Worm (Caenorhabditis elegans) whole organism, L1 larva: ENCODE results near the gene fipr-13.

ENCODE experiments used
- C16A3.4 ChIP-seq: fragments of 150-350 bp; optimal IDR thresholded peaks from 2 replicates; lab custom pipeline; 2014; ENCODE audit warnings: missing biosample characterization, missing genetic modification characterization
- F16B12.6 ChIP-seq: fragments of 150-350 bp; optimal IDR thresholded peaks from 2 replicates; lab custom pipeline; 2014; ENCODE audit warnings: missing biosample characterization, missing genetic modification characterization
- ama-1 ChIP-seq: fragments of 150-350 bp; optimal IDR thresholded peaks from 2 replicates; lab custom pipeline; 2014
- blmp-1 ChIP-seq: fragments of 150-350 bp; optimal IDR thresholded peaks from 2 replicates; lab custom pipeline; 2014; ENCODE audit warnings: missing biosample characterization, missing genetic modification characterization
- ceh-63 ChIP-seq: fragments of 200-800 bp; sonication (Bioruptor generic); optimal IDR thresholded peaks from 2 replicates; lab custom pipeline; 2018; ENCODE audit warnings: mild to moderate bottlenecking, missing genetic modification characterization, missing compliant biosample characterization
- ces-1 ChIP-seq: fragments of 150-350 bp; optimal IDR thresholded peaks from 2 replicates; lab custom pipeline; 2014; ENCODE audit warnings: missing biosample characterization, missing genetic modification reagents, missing genetic modification characterization
- dpl-1 ChIP-seq, 3 experiments: fragments of 150-350 bp in 2 of 3; sonication (generic microtip) in 1 of 3; optimal IDR thresholded peaks; 2 replicates each; lab custom pipeline; 2014 to 2017; ENCODE audit warnings: missing biosample characterization in 3 of 3, missing genetic modification characterization in 3 of 3, missing genetic modification reagents in 3 of 3
- dsc-1 ChIP-seq: sonication (generic microtip); optimal IDR thresholded peaks from 2 replicates; lab custom pipeline; 2016; ENCODE audit warnings: mild to moderate bottlenecking, missing genetic modification characterization, missing compliant biosample characterization
- efl-3 ChIP-seq: fragments of 200-800 bp; sonication (Bioruptor generic); optimal IDR thresholded peaks from 2 replicates; lab custom pipeline; 2018; ENCODE audit warnings: mild to moderate bottlenecking, missing genetic modification characterization, missing compliant biosample characterization
- egl-13 ChIP-seq: sonication (generic microtip); optimal IDR thresholded peaks from 2 replicates; lab custom pipeline; 2016; ENCODE audit warnings: missing genotype, missing genetic modification reagents, missing genetic modification characterization, missing compliant biosample characterization
- egl-27 ChIP-seq, 2 experiments: fragments of 150-350 bp in 1 of 2; sonication (generic microtip); optimal IDR thresholded peaks; 3 replicates each; lab custom pipeline; 2017 to 2018; ENCODE audit warnings: missing biosample characterization in 2 of 2, missing genetic modification characterization in 2 of 2, missing genetic modification reagents in 2 of 2
- elt-3 ChIP-seq, 6 experiments: fragments of 150-350 bp in 1 of 6; sonication (generic microtip); optimal IDR thresholded peaks; 2 replicates each; lab custom pipeline; 2017 to 2018; ENCODE audit warnings: missing biosample characterization in 6 of 6, missing genetic modification characterization in 6 of 6, inconsistent platforms in 1 of 6
- ets-5 ChIP-seq: fragments of 200-800 bp; sonication (Bioruptor generic); IDR thresholded peaks from 2 replicates; pipeline ENCODE4 v1.3.6; 2022; ENCODE audit warnings: missing genetic modification characterization, missing compliant biosample characterization
- fkh-4 ChIP-seq: sonication (generic microtip); optimal IDR thresholded peaks from 2 replicates; lab custom pipeline; 2016; ENCODE audit warnings: missing compliant biosample characterization, missing genetic modification characterization, borderline replicate concordance
- fkh-8 ChIP-seq: sonication (generic microtip); optimal IDR thresholded peaks from 2 replicates; lab custom pipeline; 2016; ENCODE audit warnings: mild to moderate bottlenecking, missing genetic modification characterization, missing compliant biosample characterization
- grh-1 ChIP-seq: fragments of 200-800 bp; sonication (Bioruptor generic); IDR thresholded peaks from 2 replicates; pipeline ENCODE4 v1.3.6; 2022; ENCODE audit warnings: missing genetic modification reagents, missing genetic modification characterization, missing compliant biosample characterization
- hlh-4 ChIP-seq: sonication (generic microtip); optimal IDR thresholded peaks from 2 replicates; lab custom pipeline; 2016; ENCODE audit warnings: mild to moderate bottlenecking, missing genetic modification characterization, missing compliant biosample characterization
- hpl-2 ChIP-seq: fragments of 150-350 bp; optimal IDR thresholded peaks from 2 replicates; lab custom pipeline; 2014; ENCODE audit warnings: missing biosample characterization, missing genetic modification reagents, missing genetic modification characterization
- jun-1 ChIP-seq: fragments of 150-350 bp; optimal IDR thresholded peaks from 2 replicates; lab custom pipeline; 2014; ENCODE audit warnings: missing biosample characterization, missing genetic modification reagents, missing genetic modification characterization
- lin-14 ChIP-seq: fragments of 200-800 bp; sonication (Bioruptor generic); optimal IDR thresholded peaks from 2 replicates; lab custom pipeline; 2018; ENCODE audit warnings: mild to moderate bottlenecking, missing genetic modification characterization, moderate library complexity, missing compliant biosample characterization
- lin-39 ChIP-seq: fragments of 150-350 bp; optimal IDR thresholded peaks from 2 replicates; lab custom pipeline; 2014; ENCODE audit warnings: missing biosample characterization, missing genetic modification reagents, missing genetic modification characterization
- lsy-2 ChIP-seq, 2 experiments: fragments of 150-350 bp; optimal IDR thresholded peaks; 2 replicates each; lab custom pipeline; 2014; ENCODE audit warnings: missing biosample characterization in 2 of 2, missing genetic modification characterization in 2 of 2
- mef-2 ChIP-seq: fragments of 150-350 bp; optimal IDR thresholded peaks from 2 replicates; lab custom pipeline; 2014; ENCODE audit warnings: missing biosample characterization, missing genetic modification characterization
- nhr-12 ChIP-seq: sonication (generic microtip); optimal IDR thresholded peaks from 2 replicates; lab custom pipeline; 2017; ENCODE audit warnings: missing biosample characterization, missing genetic modification characterization
- nhr-19 ChIP-seq: fragments of 200-800 bp; sonication (Bioruptor generic); conservative IDR thresholded peaks from 2 replicates; pipeline ENCODE4 v1.3.6; 2022; ENCODE audit warnings: missing genetic modification characterization, missing compliant biosample characterization
- nhr-237 ChIP-seq: fragments of 150-350 bp; optimal IDR thresholded peaks from 2 replicates; lab custom pipeline; 2014; ENCODE audit warnings: missing biosample characterization, missing genetic modification characterization
- nhr-71 ChIP-seq: sonication (generic microtip); optimal IDR thresholded peaks from 2 replicates; lab custom pipeline; 2016; ENCODE audit warnings: mild to moderate bottlenecking, missing genetic modification characterization, moderate library complexity, missing compliant biosample characterization
- nhr-77 ChIP-seq: fragments of 150-350 bp; optimal IDR thresholded peaks from 2 replicates; lab custom pipeline; 2014; ENCODE audit warnings: missing biosample characterization, missing genetic modification characterization
- nhr-84 ChIP-seq: sonication (generic microtip); optimal IDR thresholded peaks from 2 replicates; lab custom pipeline; 2017; ENCODE audit warnings: missing biosample characterization, missing genetic modification characterization
- pag-3 ChIP-seq: sonication (generic microtip); optimal IDR thresholded peaks from 2 replicates; lab custom pipeline; 2017; ENCODE audit warnings: missing genetic modification characterization, mild to moderate bottlenecking, missing compliant biosample characterization, antibody characterized with exemption, borderline replicate concordance; ENCODE audit not compliant: insufficient read depth
- pax-3 ChIP-seq: fragments of 200-800 bp; sonication (Bioruptor generic); optimal IDR thresholded peaks from 2 replicates; lab custom pipeline; 2018; ENCODE audit warnings: mild to moderate bottlenecking, missing genetic modification characterization, moderate library complexity, missing compliant biosample characterization
- rnt-1 ChIP-seq: sonication (generic microtip); optimal IDR thresholded peaks from 2 replicates; lab custom pipeline; 2016; ENCODE audit warnings: mild to moderate bottlenecking, missing genetic modification characterization, moderate library complexity, missing compliant biosample characterization
- skn-1 ChIP-seq: fragments of 150-350 bp; optimal IDR thresholded peaks from 2 replicates; lab custom pipeline; 2014; ENCODE audit warnings: missing biosample characterization, missing genetic modification characterization
- snu-23 ChIP-seq: sonication (generic microtip); optimal IDR thresholded peaks from 2 replicates; lab custom pipeline; 2016; ENCODE audit warnings: missing genetic modification characterization, missing compliant biosample characterization
- sptf-1 ChIP-seq: fragments of 150-350 bp; optimal IDR thresholded peaks from 2 replicates; lab custom pipeline; 2014; ENCODE audit warnings: missing biosample characterization, missing genetic modification characterization
- sup-37 ChIP-seq: fragments of 200-800 bp; sonication (Bioruptor generic); optimal IDR thresholded peaks from 2 replicates; lab custom pipeline; 2018; ENCODE audit warnings: mild to moderate bottlenecking, missing genetic modification characterization, missing compliant biosample characterization
- swsn-7 ChIP-seq: sonication (generic microtip); optimal IDR thresholded peaks from 2 replicates; lab custom pipeline; 2016; ENCODE audit warnings: missing genetic modification characterization, missing compliant biosample characterization
- unc-30 ChIP-seq: sonication (generic microtip); optimal IDR thresholded peaks from 2 replicates; lab custom pipeline; 2017; ENCODE audit warnings: missing biosample characterization, missing genetic modification characterization
- unc-62 ChIP-seq: fragments of 150-350 bp; optimal IDR thresholded peaks from 2 replicates; lab custom pipeline; 2014; ENCODE audit warnings: missing biosample characterization, missing genetic modification reagents, missing genetic modification characterization
- unc-98 ChIP-seq: fragments of 200-800 bp; sonication (Bioruptor generic); IDR thresholded peaks from 2 replicates; pipeline ENCODE4 v1.3.6; 2022; ENCODE audit warnings: missing genetic modification characterization, missing compliant biosample characterization
- vab-15 ChIP-seq: sonication (generic microtip); optimal IDR thresholded peaks from 2 replicates; lab custom pipeline; 2017; ENCODE audit warnings: missing genotype, mild to moderate bottlenecking, missing genetic modification characterization, missing compliant biosample characterization
- zag-1 ChIP-seq: fragments of 150-350 bp; optimal IDR thresholded peaks from 2 replicates; lab custom pipeline; 2014; ENCODE audit warnings: missing biosample characterization, missing genetic modification characterization
- zip-4 ChIP-seq: fragments of 200-800 bp; sonication (Bioruptor generic); optimal IDR thresholded peaks from 2 replicates; lab custom pipeline; 2018; ENCODE audit warnings: mild to moderate bottlenecking, missing genetic modification characterization, moderate library complexity, missing compliant biosample characterization

Gene fipr-13

ce11 chrV:10060039-10060438 lies 4.3 kb upstream of the fipr-13 start:
- TF ChIP-seq pag-3 (tag; lab: Kevin White, UChicago) (peak; percentile 49), unc-62 (no peak), jun-1 (no peak), pax-3 (tag; lab: Kevin White, UChicago) (no peak), unc-30 (no peak), sup-37 (GFP tag; lab: Kevin White, UChicago) (no peak), F16B12.6 (tag; lab: Kevin White, UChicago) (no peak), mef-2 (no peak), lsy-2 (tag; optimal IDR thresholded peaks at IDR 0.05; lab: Kevin White, UChicago) (peak in 1 of 2 experiments; percentile 27), snu-23 (GFP tag; lab: Kevin White, UChicago) (peak; percentile 7), nhr-71 (tag; lab: Kevin White, UChicago) (peak; percentile 36), zip-4 (no peak), skn-1 (tag; lab: Kevin White, UChicago) (no peak), lin-39 (tag; lab: Kevin White, UChicago) (peak; percentile 41), rnt-1 (tag; lab: Kevin White, UChicago) (peak; percentile 57), egl-13 (tag; lab: Kevin White, UChicago) (no peak), ceh-63 (GFP tag; lab: Kevin White, UChicago) (no peak), C16A3.4 (tag; lab: Kevin White, UChicago) (no peak), lin-14 (GFP tag; lab: Kevin White, UChicago) (peak; percentile 51), fkh-8 (tag; lab: Kevin White, UChicago) (no peak), nhr-84 (no peak)

ce11 chrV:10065679-10066078 lies 1.4 kb downstream of the fipr-13 start:
- TF ChIP-seq sptf-1 (no peak), zip-4 (no peak), skn-1 (tag; lab: Kevin White, UChicago) (no peak), ama-1 (lab: Kevin White, UChicago) (no peak), ces-1 (GFP tag; lab: Kevin White, UChicago) (no peak), rnt-1 (tag; lab: Kevin White, UChicago) (no peak), egl-27 (tag; optimal IDR thresholded peaks at IDR 0.05; lab: Kevin White, UChicago) (no peak), nhr-19 (GFP tag; lab: Robert Waterston, UW) (no peak), fkh-4 (peak; percentile 84), nhr-12 (tag; lab: Kevin White, UChicago) (no peak), dsc-1 (tag; lab: Kevin White, UChicago) (peak; percentile 93)
- TF ChIP-seq, all 84 proteins: peak for 2

- no peak for TF ChIP-seq swsn-7 (tag; lab: Kevin White, UChicago)
- TF ChIP-seq, all 84 proteins: peak for 0
Observed at ce11 chrV:10066769-10067168, 2.4 kb downstream of the fipr-13 start, which contains the start of gene npr-39. npr-39 (plus strand) TSS chrV:10067069.

- no peak for TF ChIP-seq hlh-4
- TF ChIP-seq unc-98 (GFP tag; lab: Robert Waterston, UW), result no peak
- no peak for TF ChIP-seq nhr-84
- no peak for TF ChIP-seq unc-30
- TF ChIP-seq grh-1 (GFP tag; lab: Robert Waterston, UW), result no peak
- TF ChIP-seq ets-5 (GFP tag; lab: Robert Waterston, UW), result no peak
- no peak for TF ChIP-seq hpl-2
- TF ChIP-seq egl-27 (tag; optimal IDR thresholded peaks at IDR 0.05; lab: Kevin White, UChicago), result no peak
- TF ChIP-seq vab-15, result no peak
- no peak for TF ChIP-seq nhr-77
- TF ChIP-seq nhr-237 (tag; lab: Kevin White, UChicago), result no peak
- no peak for TF ChIP-seq elt-3 (tag; optimal IDR thresholded peaks at IDR 0.05; lab: Kevin White, UChicago)
- no peak for TF ChIP-seq zag-1 (tag; lab: Kevin White, UChicago)
- no peak for TF ChIP-seq blmp-1 (tag; lab: Kevin White, UChicago)
- no peak for TF ChIP-seq efl-3
- no peak for TF ChIP-seq pax-3 (tag; lab: Kevin White, UChicago)
- no peak for TF ChIP-seq dpl-1 (GFP tag; optimal IDR thresholded peaks at IDR 0.05; lab: Kevin White, UChicago)
Observed at ce11 chrV:10070541-10070940, 6.2 kb downstream of the fipr-13 start, which contains the start of gene nhr-192. nhr-192 (minus strand) TSS chrV:10070641.
